Worm (Caenorhabditis elegans): ENCODE measurements around the gene Y9C12A.1.

Y9C12A.1 gene

ce11 chrX:642817-643216, 39.8 kb downstream of the Y9C12A.1 start:
- TF ChIP-seq nhr-237 (tag; optimal IDR thresholded peaks at IDR 0.05) (no peak), flh-1 (GFP tag; optimal IDR thresholded peaks at IDR 0.05) (no peak), tbx-8 (GFP tag; optimal IDR thresholded peaks at IDR 0.05) (no peak), unc-62 (GFP tag; optimal IDR thresholded peaks at IDR 0.05) (no peak), mab-5 (tag; optimal IDR thresholded peaks at IDR 0.05) (no peak), M03D4.4 (tag; optimal IDR thresholded peaks at IDR 0.05) (no peak), ztf-11 (tag; optimal IDR thresholded peaks at IDR 0.05) (no peak), zip-8 (tag; optimal IDR thresholded peaks at IDR 0.05) (no peak)

- no peak for TF ChIP-seq sptf-1 (tag; optimal IDR thresholded peaks at IDR 0.05)
- TF ChIP-seq mls-2 (tag; optimal IDR thresholded peaks at IDR 0.05) = no peak
- no peak for TF ChIP-seq bed-3 (GFP tag; optimal IDR thresholded peaks at IDR 0.05)
- no peak for TF ChIP-seq mep-1 (tag; optimal IDR thresholded peaks at IDR 0.05)
- no peak for TF ChIP-seq nhr-2 (tag; optimal IDR thresholded peaks at IDR 0.05)
- TF ChIP-seq ceh-39 (tag; optimal IDR thresholded peaks at IDR 0.05) = no peak
- no peak for TF ChIP-seq elt-1 (tag; optimal IDR thresholded peaks at IDR 0.05; ENCODE audit: borderline replicate concordance, insufficient read depth)
- TF ChIP-seq unc-39 (tag; optimal IDR thresholded peaks at IDR 0.05) = no peak
- no peak for TF ChIP-seq elt-3 (tag; optimal IDR thresholded peaks at IDR 0.05)
- TF ChIP-seq snpc-4 (tag; optimal IDR thresholded peaks at IDR 0.05) = no peak
- no peak for TF ChIP-seq lin-13 (tag; optimal IDR thresholded peaks at IDR 0.05)
- no peak for TF ChIP-seq cnd-1 (tag; optimal IDR thresholded peaks at IDR 0.05)
Observed at ce11 chrX:641440-641839, 41.2 kb downstream of the Y9C12A.1 start, which contains the start of gene M6.11. Gene M6.11, minus strand, starts transcription at chrX:641540.

- TF ChIP-seq ceh-39 (tag; optimal IDR thresholded peaks at IDR 0.05) = no peak
- no peak for TF ChIP-seq bed-3 (GFP tag; optimal IDR thresholded peaks at IDR 0.05)
- TF ChIP-seq lsy-2 (tag; optimal IDR thresholded peaks at IDR 0.05) = no peak
- no peak for TF ChIP-seq mab-5 (tag; optimal IDR thresholded peaks at IDR 0.05)
- no peak for TF ChIP-seq flh-1 (GFP tag; optimal IDR thresholded peaks at IDR 0.05)
- TF ChIP-seq sem-2 (GFP tag; optimal IDR thresholded peaks at IDR 0.05) = no peak
- no peak for TF ChIP-seq nhr-76 (tag; optimal IDR thresholded peaks at IDR 0.05)
- TF ChIP-seq snpc-4 (tag; optimal IDR thresholded peaks at IDR 0.05) = no peak
- no peak for TF ChIP-seq lin-32 (GFP tag; optimal IDR thresholded peaks at IDR 0.05)
Observed at ce11 chrX:637588-637987, 45.0 kb downstream of the Y9C12A.1 start.

ce11 chrX:636893-637292, 45.7 kb downstream of the Y9C12A.1 start, which contains the start of gene pha-2:
Gene pha-2, minus strand, starts transcription at chrX:636993.
- TF ChIP-seq tbx-8 (GFP tag; optimal IDR thresholded peaks at IDR 0.05) = no peak
- no peak for TF ChIP-seq nhr-76 (tag; optimal IDR thresholded peaks at IDR 0.05)
- no peak for TF ChIP-seq nhr-28 (tag; optimal IDR thresholded peaks at IDR 0.05)
- no peak for TF ChIP-seq hlh-1 (tag; optimal IDR thresholded peaks at IDR 0.05)
- no peak for TF ChIP-seq unc-62 (GFP tag; optimal IDR thresholded peaks at IDR 0.05)
- no peak for TF ChIP-seq ceh-43 (GFP tag; optimal IDR thresholded peaks at IDR 0.05)
- no peak for TF ChIP-seq unc-39 (tag; optimal IDR thresholded peaks at IDR 0.05)
